Worm (Caenorhabditis elegans): ENCODE data around the gene clec-88.

DNA sequence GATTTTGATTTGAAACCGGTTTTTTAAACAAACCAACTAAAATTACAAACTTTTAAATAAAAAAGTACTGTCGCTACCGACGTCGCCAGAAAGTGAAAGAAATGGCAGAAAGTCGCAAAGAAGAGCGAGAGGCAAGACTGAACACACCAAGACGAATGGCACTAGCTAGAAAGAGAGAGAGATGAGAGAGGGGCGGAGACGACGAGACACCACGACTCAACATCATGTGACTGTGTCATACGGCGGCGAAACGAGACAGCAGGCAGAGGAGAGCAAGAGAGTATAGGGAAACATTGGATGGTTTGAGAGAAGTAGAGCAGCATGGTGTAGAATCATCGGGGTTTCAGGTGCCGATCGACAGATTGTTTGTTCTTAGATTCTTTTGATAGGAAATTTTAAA, 17.2 kb upstream of the clec-88 start:
- TF ChIP-seq pqm-1 (tag; optimal IDR thresholded peaks at IDR 0.05) (peak; percentile 75), ztf-4 (tag; optimal IDR thresholded peaks at IDR 0.05) (no peak), mdl-1 (tag; optimal IDR thresholded peaks at IDR 0.05) (peak; percentile 66), sea-2 (GFP tag; optimal IDR thresholded peaks at IDR 0.05) (no peak), daf-12 (tag; optimal IDR thresholded peaks at IDR 0.05) (no peak), unc-39 (tag; optimal IDR thresholded peaks at IDR 0.05) (no peak), zag-1 (tag; optimal IDR thresholded peaks at IDR 0.05) (no peak), fos-1 (tag; optimal IDR thresholded peaks at IDR 0.05) (no peak), elt-3 (tag; optimal IDR thresholded peaks at IDR 0.05) (no peak), nhr-12 (tag; optimal IDR thresholded peaks at IDR 0.05) (no peak), lin-15B (tag; optimal IDR thresholded peaks at IDR 0.05) (peak; percentile 83)
